Worm (Caenorhabditis elegans): Measurements from ENCODE around the gene pals-34.

Gene pals-34

ce11 chrV:7980993-7981595 lies 24.8 kb upstream of the pals-34 start, which contains the start of gene F26D11.1:
TSS of gene F26D11.1 (plus strand) at chrV:7981545.
- TF ChIP-seq xnd-1 (tag; optimal IDR thresholded peaks at IDR 0.05) (peak; percentile 77), hlh-26 (GFP tag; conservative IDR thresholded peaks at IDR 0.05) (no peak), nfya-2 (GFP tag; IDR thresholded peaks at IDR 0.05) (no peak), madf-8 (GFP tag; conservative IDR thresholded peaks at IDR 0.05) (peak; percentile 87), lin-26 (GFP tag; IDR thresholded peaks at IDR 0.05) (no peak), madf-6 (GFP tag; IDR thresholded peaks at IDR 0.05) (peak; percentile 82), lsl-1 (GFP tag; optimal IDR thresholded peaks at IDR 0.05) (peak; percentile 74)

- TF ChIP-seq somi-1 (GFP tag; optimal IDR thresholded peaks at IDR 0.05) (peak; percentile 20), lin-26 (GFP tag; IDR thresholded peaks at IDR 0.05) (no peak), Y67H2A.10 (GFP tag; conservative IDR thresholded peaks at IDR 0.05) (no peak), zfh-2 (GFP tag; conservative IDR thresholded peaks at IDR 0.05) (peak; percentile 56), K12H6.12 (tag; optimal IDR thresholded peaks at IDR 0.05) (peak; percentile 10), cebp-1 (GFP tag; IDR thresholded peaks at IDR 0.05) (no peak), cebp-1 (tag; optimal IDR thresholded peaks at IDR 0.05) (peak; percentile 25)
Measured at ce11 chrV:7980370-7980987, 24.2 kb upstream of the pals-34 start.

ce11 chrV:7978798-7979197 lies 22.5 kb upstream of the pals-34 start:
- TF ChIP-seq cebp-1 (GFP tag; IDR thresholded peaks at IDR 0.05) (no peak), cebp-1 (tag; optimal IDR thresholded peaks at IDR 0.05) (peak; percentile 44), hmg-1.2 (GFP tag; IDR thresholded peaks at IDR 0.05) (peak; percentile 44; the same call in 1 of the 2 replicates), mcd-1 (GFP tag; IDR thresholded peaks at IDR 0.05) (0 out of 2 replicates have a peak, but pooled peaks have one; percentile 22), ceh-27 (GFP tag; optimal IDR thresholded peaks at IDR 0.05) (peak; percentile 49), efl-1 (GFP tag; optimal IDR thresholded peaks at IDR 0.05) (no peak), hmg-20 (GFP tag; IDR thresholded peaks at IDR 0.05) (no peak), F57A8.1 (GFP tag; optimal IDR thresholded peaks at IDR 0.05) (no peak), snpc-1.1 (tag; optimal IDR thresholded peaks at IDR 0.05; ENCODE audit: insufficient read depth) (no peak), nhr-80 (tag; optimal IDR thresholded peaks at IDR 0.05) (peak; percentile 44), snpc-4 (GFP tag; optimal IDR thresholded peaks at IDR 0.05) (no peak), snpc-4 (tag; optimal IDR thresholded peaks at IDR 0.05) (peak in 2 of 4 experiments; percentile 14 to 22), snpc-3.4 (tag; optimal IDR thresholded peaks at IDR 0.05) (no peak), dox-1 (GFP tag; IDR thresholded peaks at IDR 0.05) (peak; percentile 44; the same call in 1 of the 2 replicates), attf-5 (GFP tag; optimal IDR thresholded peaks at IDR 0.05) (peak; percentile 62)

ce11 chrV:7977701-7978461 lies 21.6 kb upstream of the pals-34 start, which contains the start of gene let-413:
TSS of gene let-413 (minus strand) at chrV:7977776.
- TF ChIP-seq nhr-80 (tag; optimal IDR thresholded peaks at IDR 0.05) = peak; percentile 70
- TF ChIP-seq zfh-2 (GFP tag; conservative IDR thresholded peaks at IDR 0.05) = peak; percentile 15
- TF ChIP-seq zim-3 (tag; optimal IDR thresholded peaks at IDR 0.05) = no peak
- TF ChIP-seq dpl-1 (GFP tag; optimal IDR thresholded peaks at IDR 0.05) = no peak

- TF ChIP-seq ztf-28 (GFP tag; IDR thresholded peaks at IDR 0.05) (no peak), madf-10 (tag; optimal IDR thresholded peaks at IDR 0.05) (no peak), nfya-1 (tag; optimal IDR thresholded peaks at IDR 0.05; ENCODE audit: borderline replicate concordance, insufficient read depth) (no peak), dpff-1 (tag; optimal IDR thresholded peaks at IDR 0.05) (no peak), cebp-1 (GFP tag; IDR thresholded peaks at IDR 0.05) (no peak), cebp-1 (tag; optimal IDR thresholded peaks at IDR 0.05) (no peak)
Measured at ce11 chrV:7971376-7971775, 15.1 kb upstream of the pals-34 start.
